1 fruit fly cellular context compared by ENCODE assay signal in the genomic region with DNA sequence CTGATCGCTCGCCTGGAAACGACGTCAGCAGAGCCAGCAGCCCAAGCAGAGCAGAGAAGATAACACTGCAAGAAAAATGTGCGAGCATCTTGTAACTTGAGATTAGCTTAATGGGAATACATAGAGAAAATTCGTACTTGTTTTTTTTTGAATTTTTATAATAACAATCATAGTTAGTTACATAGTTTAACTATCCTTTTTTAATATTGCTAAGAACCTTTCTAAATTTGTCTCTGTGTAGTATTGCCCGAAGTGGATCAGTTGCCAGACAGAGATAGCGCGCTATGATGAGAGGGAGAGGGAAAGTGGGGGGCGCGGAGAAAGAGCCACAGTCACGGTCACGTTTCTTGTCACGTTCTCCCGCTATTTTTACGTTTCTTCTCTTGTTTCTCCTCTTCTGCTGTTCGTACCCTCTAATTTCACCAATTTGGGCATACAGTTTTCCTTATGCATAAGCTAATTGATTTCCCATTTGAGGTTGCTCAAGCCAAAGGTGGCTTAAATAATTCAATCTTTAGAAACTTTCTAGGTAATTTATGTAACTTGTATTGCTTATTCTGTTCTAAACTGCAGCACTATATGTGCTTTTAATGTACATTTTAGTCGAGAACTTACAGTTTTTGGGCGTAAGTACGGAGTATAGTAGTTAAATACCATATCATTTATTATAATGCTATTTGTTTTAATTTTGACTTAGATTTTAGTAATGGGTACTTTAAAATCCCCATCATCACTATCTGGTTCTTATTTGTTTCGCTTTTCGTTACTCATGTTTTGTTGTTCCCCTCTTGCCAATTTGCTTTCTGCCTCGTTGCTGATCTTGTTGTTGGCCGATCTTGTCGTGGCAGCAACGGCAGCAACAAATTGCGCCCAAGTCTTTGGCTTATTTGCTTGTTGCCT.
TF ChIP-seq lines count a peak whose summit lies in the region.

No protein-coding gene starts in this region.

TF ChIP-seq in whole organism, embryonic, 481 proteins besides CTCF, POLR2A, EP300 and RAD21 (continued from another document and continues in another):
- TF ChIP-seq gfzf (GFP tag; optimal IDR thresholded peaks at IDR 0.05; lab: Kevin White, UChicago) (no peak), mam (GFP tag; optimal IDR thresholded peaks at IDR 0.05; lab: Kevin White, UChicago) (peak; percentile 68), wdn (GFP tag; IDR thresholded peaks at IDR 0.05; lab: Robert Waterston, UW) (peak; percentile 65; the same call in 1 of the 2 replicates), Usf (GFP tag; optimal IDR thresholded peaks at IDR 0.05; lab: Kevin White, UChicago) (peak; percentile 29), MTF-1 (GFP tag; optimal IDR thresholded peaks at IDR 0.05; lab: Kevin White, UChicago; ENCODE audit: borderline replicate concordance) (peak; percentile 60), CG18764 (GFP tag; optimal IDR thresholded peaks at IDR 0.05; lab: Kevin White, UChicago) (peak; percentile 67), CG12391 (tag; optimal IDR thresholded peaks at IDR 0.05; lab: Kevin White, UChicago) (peak; percentile 87), CG3065 (GFP tag; optimal IDR thresholded peaks at IDR 0.05; lab: Kevin White, UChicago) (no peak), CG12659 (GFP tag; optimal IDR thresholded peaks at IDR 0.05; lab: Kevin White, UChicago) (peak; percentile 52), lola (GFP tag; optimal IDR thresholded peaks at IDR 0.05; lab: Kevin White, UChicago) (peak in 1 of 3 experiments; percentile 84), CG16813 (GFP tag; IDR thresholded peaks at IDR 0.05; lab: Robert Waterston, UW; ENCODE audit: partially characterized antibody) (no peak), HLH3B (GFP tag; IDR thresholded peaks at IDR 0.05; lab: Robert Waterston, UW) (peak; percentile 81), chn (GFP tag; optimal IDR thresholded peaks at IDR 0.05; lab: Kevin White, UChicago) (peak; percentile 79), CG17385 (GFP tag; optimal IDR thresholded peaks at IDR 0.05; lab: Kevin White, UChicago) (peak; percentile 70), Doc3 (GFP tag; IDR thresholded peaks at IDR 0.05; lab: Robert Waterston, UW; ENCODE audit: partially characterized antibody) (no peak), CG9817 (tag; optimal IDR thresholded peaks at IDR 0.05; lab: Kevin White, UChicago) (peak; percentile 72), Fer1 (GFP tag; optimal IDR thresholded peaks at IDR 0.05; lab: Kevin White, UChicago) (peak; percentile 60), Meics (GFP tag; optimal IDR thresholded peaks at IDR 0.05; lab: Kevin White, UChicago) (peak; percentile 31), CG42726 (GFP tag; IDR thresholded peaks at IDR 0.05; lab: Robert Waterston, UW; ENCODE audit: partially characterized antibody) (no peak), CG17912 (GFP tag; optimal IDR thresholded peaks at IDR 0.05; lab: Kevin White, UChicago) (no peak), Oaz (GFP tag; IDR thresholded peaks at IDR 0.05; lab: Robert Waterston, UW) (no peak), org-1 (GFP tag; optimal IDR thresholded peaks at IDR 0.05; lab: Kevin White, UChicago) (peak; percentile 70), Scr (GFP tag; IDR thresholded peaks at IDR 0.05; lab: Robert Waterston, UW; ENCODE audit: partially characterized antibody) (no peak), CG4282 (GFP tag; optimal IDR thresholded peaks at IDR 0.05; lab: Kevin White, UChicago) (no peak), CG11695 (GFP tag; IDR thresholded peaks at IDR 0.05; lab: Robert Waterston, UW) (peak; percentile 63; the same call in 2 of the 3 replicates), CG1602 (GFP tag; optimal IDR thresholded peaks at IDR 0.05; lab: Kevin White, UChicago) (peak; percentile 70), CG14014 (GFP tag; IDR thresholded peaks at IDR 0.05; lab: Robert Waterston, UW) (peak; percentile 66; the same call in 1 of the 2 replicates), CG12942 (GFP tag; optimal IDR thresholded peaks at IDR 0.05; lab: Kevin White, UChicago) (peak; percentile 68), D19B (GFP tag; optimal IDR thresholded peaks at IDR 0.05; lab: Kevin White, UChicago) (peak; percentile 62), trem (tag; optimal IDR thresholded peaks at IDR 0.05; lab: Kevin White, UChicago) (peak; percentile 49), CG15696 (tag; optimal IDR thresholded peaks at IDR 0.05; lab: Kevin White, UChicago) (peak; percentile 81), Adf1 (GFP tag; IDR thresholded peaks at IDR 0.05; lab: Robert Waterston, UW) (peak; percentile 60), CG9797 (GFP tag; optimal IDR thresholded peaks at IDR 0.05; lab: Kevin White, UChicago) (no peak), CG6854 (GFP tag; optimal IDR thresholded peaks at IDR 0.05; lab: Kevin White, UChicago) (no peak), en (GFP tag; optimal IDR thresholded peaks at IDR 0.05; lab: Kevin White, UChicago) (peak; percentile 49), fd3F (GFP tag; optimal IDR thresholded peaks at IDR 0.05; lab: Kevin White, UChicago) (peak; percentile 25), Hmr (GFP tag; optimal IDR thresholded peaks at IDR 0.05; lab: Kevin White, UChicago) (peak; percentile 51), exex (tag; optimal IDR thresholded peaks at IDR 0.05; lab: Kevin White, UChicago) (peak; percentile 1), CG32772 (GFP tag; IDR thresholded peaks at IDR 0.05; lab: Robert Waterston, UW) (peak; percentile 73), NC2α (GFP tag; optimal IDR thresholded peaks at IDR 0.05; lab: Kevin White, UChicago) (peak; percentile 23), tin (GFP tag; optimal IDR thresholded peaks at IDR 0.05; lab: Kevin White, UChicago) (peak; percentile 75), CG8944 (GFP tag; optimal IDR thresholded peaks at IDR 0.05; lab: Kevin White, UChicago) (peak; percentile 54), Jarid2 (GFP tag; optimal IDR thresholded peaks at IDR 0.05; lab: Kevin White, UChicago) (peak; percentile 30), odd (GFP tag; optimal IDR thresholded peaks at IDR 0.05; lab: Kevin White, UChicago) (peak; percentile 28), Fer2 (tag; optimal IDR thresholded peaks at IDR 0.05; lab: Kevin White, UChicago) (peak; percentile 45), lmd (GFP tag; IDR thresholded peaks at IDR 0.05; lab: Robert Waterston, UW) (peak; percentile 76), CG18011 (GFP tag; optimal IDR thresholded peaks at IDR 0.05; lab: Kevin White, UChicago) (no peak), CG18599 (GFP tag; optimal IDR thresholded peaks at IDR 0.05; lab: Kevin White, UChicago) (peak; percentile 77), CG1529 (GFP tag; optimal IDR thresholded peaks at IDR 0.05; lab: Kevin White, UChicago) (peak; percentile 68), D19A (tag; optimal IDR thresholded peaks at IDR 0.05; lab: Kevin White, UChicago) (peak; percentile 62), cg (GFP tag; optimal IDR thresholded peaks at IDR 0.05; lab: Kevin White, UChicago) (no peak), Poxn (GFP tag; IDR thresholded peaks at IDR 0.05; lab: Robert Waterston, UW) (0 out of 2 replicates have a peak, but pooled peaks have one; percentile 15), CG7271 (tag; optimal IDR thresholded peaks at IDR 0.05; lab: Kevin White, UChicago) (no peak), unc-4 (GFP tag; IDR thresholded peaks at IDR 0.05; lab: Robert Waterston, UW; ENCODE audit: partially characterized antibody) (no peak), CG3847 (GFP tag; IDR thresholded peaks at IDR 0.05; lab: Robert Waterston, UW) (peak; percentile 47; the same call in 1 of the 2 replicates), so (GFP tag; IDR thresholded peaks at IDR 0.05; lab: Robert Waterston, UW) (peak; percentile 64; the same call in 1 of the 3 replicates), ranshi (GFP tag; IDR thresholded peaks at IDR 0.05; lab: Robert Waterston, UW) (peak; percentile 80), sima (GFP tag; optimal IDR thresholded peaks at IDR 0.05; lab: Kevin White, UChicago) (peak; percentile 11), Stat92E (GFP tag; optimal IDR thresholded peaks at IDR 0.05; lab: Kevin White, UChicago) (peak in 1 of 3 experiments; percentile 60), CG13424 (tag; optimal IDR thresholded peaks at IDR 0.05; lab: Kevin White, UChicago) (peak; percentile 83), CG10979 (tag; optimal IDR thresholded peaks at IDR 0.05; lab: Kevin White, UChicago) (peak; percentile 92), Hand (GFP tag; optimal IDR thresholded peaks at IDR 0.05; lab: Kevin White, UChicago) (no peak), Tbp (GFP tag; optimal IDR thresholded peaks at IDR 0.05; lab: Kevin White, UChicago) (no peak), CG11560 (tag; IDR thresholded peaks at IDR 0.05; lab: Robert Waterston, UW) (0 out of 3 replicates have a peak, but pooled peaks have one; percentile 48), D (optimal IDR thresholded peaks at IDR 0.05; lab: Kevin White, UChicago) (no peak), D (GFP tag; optimal IDR thresholded peaks at IDR 0.05; lab: Kevin White, UChicago) (peak; percentile 83), Xrp1 (GFP tag; IDR thresholded peaks at IDR 0.05; lab: Robert Waterston, UW) (peak; percentile 91), az2 (GFP tag; optimal IDR thresholded peaks at IDR 0.05; lab: Kevin White, UChicago) (peak; percentile 84), run (tag; optimal IDR thresholded peaks at IDR 0.05; lab: Kevin White, UChicago) (peak; percentile 34), MBD-R2 (GFP tag; IDR thresholded peaks at IDR 0.05; lab: Robert Waterston, UW) (peak; percentile 38; the same call in 1 of the 2 replicates), CG9215 (GFP tag; IDR thresholded peaks at IDR 0.05; lab: Robert Waterston, UW) (peak; percentile 53), CG2120 (GFP tag; optimal IDR thresholded peaks at IDR 0.05; lab: Kevin White, UChicago) (peak; percentile 71), Doc2 (GFP tag; IDR thresholded peaks at IDR 0.05; lab: Robert Waterston, UW) (no peak), sens (GFP tag; lab: Kevin White, UChicago) (peak; percentile 98), inv (GFP tag; IDR thresholded peaks at IDR 0.05; lab: Robert Waterston, UW; ENCODE audit: partially characterized antibody) (no peak), Atf-2 (GFP tag; optimal IDR thresholded peaks at IDR 0.05; lab: Kevin White, UChicago) (peak; percentile 50), lbe (GFP tag; optimal IDR thresholded peaks at IDR 0.05; lab: Kevin White, UChicago) (peak; percentile 85), CG11504 (tag; optimal IDR thresholded peaks at IDR 0.05; lab: Kevin White, UChicago) (peak; percentile 85), ATbp (GFP tag; optimal IDR thresholded peaks at IDR 0.05; lab: Kevin White, UChicago) (peak; percentile 74), dimm (GFP tag; IDR thresholded peaks at IDR 0.05; lab: Robert Waterston, UW) (peak; percentile 47; the same call in 1 of the 2 replicates), ind (GFP tag; optimal IDR thresholded peaks at IDR 0.05; lab: Kevin White, UChicago) (peak; percentile 78), pum (GFP tag; optimal IDR thresholded peaks at IDR 0.05; lab: Kevin White, UChicago) (peak; percentile 64), CG15269 (tag; optimal IDR thresholded peaks at IDR 0.05; lab: Kevin White, UChicago) (peak; percentile 71), repo (GFP tag; optimal IDR thresholded peaks at IDR 0.05; lab: Kevin White, UChicago) (peak; percentile 64), Sox100B (GFP tag; optimal IDR thresholded peaks at IDR 0.05; lab: Kevin White, UChicago) (peak; percentile 66), CG6175 (GFP tag; IDR thresholded peaks at IDR 0.05; lab: Robert Waterston, UW) (0 out of 3 replicates have a peak, but pooled peaks have one; percentile 51), dan (GFP tag; IDR thresholded peaks at IDR 0.05; lab: Robert Waterston, UW) (no peak), Ravus (GFP tag; IDR thresholded peaks at IDR 0.05; lab: Robert Waterston, UW) (no peak; the same call in 1 of the 2 replicates), Bteb2 (GFP tag; optimal IDR thresholded peaks at IDR 0.05; lab: Kevin White, UChicago) (peak; percentile 64), CG32767 (GFP tag; IDR thresholded peaks at IDR 0.05; lab: Robert Waterston, UW) (peak; percentile 70), CG13123 (GFP tag; optimal IDR thresholded peaks at IDR 0.05; lab: Kevin White, UChicago) (peak; percentile 40), CG17361 (GFP tag; IDR thresholded peaks at IDR 0.05; lab: Robert Waterston, UW) (peak; percentile 86), CG3995 (GFP tag; optimal IDR thresholded peaks at IDR 0.05; lab: Kevin White, UChicago) (peak; percentile 63), Aef1 (GFP tag; IDR thresholded peaks at IDR 0.05; lab: Robert Waterston, UW) (peak; percentile 48), GATAe (GFP tag; conservative IDR thresholded peaks at IDR 0.05; lab: Robert Waterston, UW) (no peak), fd102C (GFP tag; optimal IDR thresholded peaks at IDR 0.05; lab: Kevin White, UChicago) (no peak), CG4617 (GFP tag; optimal IDR thresholded peaks at IDR 0.05; lab: Kevin White, UChicago; ENCODE audit: borderline replicate concordance) (peak; percentile 53), ato (GFP tag; IDR thresholded peaks at IDR 0.05; lab: Robert Waterston, UW; ENCODE audit: partially characterized antibody) (no peak), Ssrp (tag; optimal IDR thresholded peaks at IDR 0.05; lab: Kevin White, UChicago) (peak; percentile 83), CG5245 (GFP tag; optimal IDR thresholded peaks at IDR 0.05; lab: Kevin White, UChicago) (peak; percentile 80), CG2875 (GFP tag; optimal IDR thresholded peaks at IDR 0.05; lab: Kevin White, UChicago) (peak; percentile 71), NK7.1 (GFP tag; optimal IDR thresholded peaks at IDR 0.05; lab: Kevin White, UChicago) (peak; percentile 25), cad (GFP tag; optimal IDR thresholded peaks at IDR 0.05; lab: Kevin White, UChicago) (no peak), ara (GFP tag; IDR thresholded peaks at IDR 0.05; lab: Robert Waterston, UW) (peak; percentile 85), bowl (GFP tag; IDR thresholded peaks at IDR 0.05; lab: Robert Waterston, UW) (no peak), CG11247 (GFP tag; IDR thresholded peaks at IDR 0.05; lab: Robert Waterston, UW) (peak; percentile 51), CG8924 (tag; optimal IDR thresholded peaks at IDR 0.05; lab: Kevin White, UChicago) (peak; percentile 49), Ada2b (GFP tag; IDR thresholded peaks at IDR 0.05; lab: Robert Waterston, UW) (peak; percentile 75), CG8765 (GFP tag; IDR thresholded peaks at IDR 0.05; lab: Robert Waterston, UW) (peak; percentile 34; the same call in 1 of the 2 replicates), salm (tag; optimal IDR thresholded peaks at IDR 0.05; lab: Kevin White, UChicago) (peak; percentile 52), crc (GFP tag; optimal IDR thresholded peaks at IDR 0.05; lab: Kevin White, UChicago) (no peak), CG33557 (GFP tag; optimal IDR thresholded peaks at IDR 0.05; lab: Kevin White, UChicago) (peak; percentile 82), Nf-YB (GFP tag; optimal IDR thresholded peaks at IDR 0.05; lab: Kevin White, UChicago) (peak; percentile 48), Mrtf (GFP tag; IDR thresholded peaks at IDR 0.05; lab: Robert Waterston, UW) (peak; percentile 52; the same call in 2 of the 3 replicates), CG14050 (GFP tag; IDR thresholded peaks at IDR 0.05; lab: Robert Waterston, UW) (peak; percentile 53; the same call in 2 of the 3 replicates), gcm2 (GFP tag; optimal IDR thresholded peaks at IDR 0.05; lab: Kevin White, UChicago) (peak; percentile 34), Atf3 (GFP tag; optimal IDR thresholded peaks at IDR 0.05; lab: Kevin White, UChicago) (peak; percentile 71)
